Fruit fly (Drosophila melanogaster): ENCODE data around the gene CG4287.
A peak's percentile ranks its signal among the peaks of the same experiment; 100 is the strongest.

The CG4287 gene

dm6 chr3R:15919367-15920228 is 44.1 kb downstream of the CG4287 start (continued):
- 0 out of 2 replicates have a peak, but pooled peaks have one; percentile 11 for TF ChIP-seq Rx (GFP tag; IDR thresholded peaks at IDR 0.05)
- TF ChIP-seq her (GFP tag; optimal IDR thresholded peaks at IDR 0.05) = no peak
- no peak for TF ChIP-seq scrt (GFP tag; optimal IDR thresholded peaks at IDR 0.05)
- TF ChIP-seq ham (GFP tag; IDR thresholded peaks at IDR 0.05) = no peak
- no peak for TF ChIP-seq CG17802 (tag; optimal IDR thresholded peaks at IDR 0.05)
- peak; percentile 11 for TF ChIP-seq ATbp (GFP tag; optimal IDR thresholded peaks at IDR 0.05)
- TF ChIP-seq cato (GFP tag; optimal IDR thresholded peaks at IDR 0.05; ENCODE audit: borderline replicate concordance) = no peak
- TF ChIP-seq CG9876 (GFP tag; optimal IDR thresholded peaks at IDR 0.05) = no peak
- no peak for TF ChIP-seq gsb (GFP tag; IDR thresholded peaks at IDR 0.05)
- TF ChIP-seq luna (GFP tag; optimal IDR thresholded peaks at IDR 0.05) = no peak
- TF ChIP-seq CG11723 (GFP tag; optimal IDR thresholded peaks at IDR 0.05) = no peak
- no peak for TF ChIP-seq gce (GFP tag; IDR thresholded peaks at IDR 0.05)
- no peak for TF ChIP-seq Blimp-1 (GFP tag; optimal IDR thresholded peaks at IDR 0.05)
- TF ChIP-seq crp (GFP tag; optimal IDR thresholded peaks at IDR 0.05) = no peak
- no peak for TF ChIP-seq tap (tag; optimal IDR thresholded peaks at IDR 0.05)
- TF ChIP-seq CG10543 (GFP tag; optimal IDR thresholded peaks at IDR 0.05) = no peak
- TF ChIP-seq CG1603 (tag; optimal IDR thresholded peaks at IDR 0.05) = no peak
- TF ChIP-seq CG12769 (tag; optimal IDR thresholded peaks at IDR 0.05) = peak; percentile 86
- no peak for TF ChIP-seq lmd (GFP tag; IDR thresholded peaks at IDR 0.05)
- peak; percentile 88 for TF ChIP-seq pros (GFP tag; optimal IDR thresholded peaks at IDR 0.05)
- no peak for TF ChIP-seq CG17359 (tag; optimal IDR thresholded peaks at IDR 0.05)
- TF ChIP-seq Drgx (GFP tag; IDR thresholded peaks at IDR 0.05) = peak; percentile 96
- no peak for TF ChIP-seq CG7839 (tag; optimal IDR thresholded peaks at IDR 0.05)
- no peak for TF ChIP-seq CG4404 (GFP tag; IDR thresholded peaks at IDR 0.05)
- TF ChIP-seq ems (GFP tag; optimal IDR thresholded peaks at IDR 0.05) = no peak
- no peak for TF ChIP-seq trh (GFP tag; optimal IDR thresholded peaks at IDR 0.05)
- no peak for TF ChIP-seq CG11085 (GFP tag; IDR thresholded peaks at IDR 0.05)
- TF ChIP-seq Abd-B (GFP tag; optimal IDR thresholded peaks at IDR 0.05) = no peak
- no peak for TF ChIP-seq sna (GFP tag; IDR thresholded peaks at IDR 0.05; ENCODE audit: partially characterized antibody)
- TF ChIP-seq pho (GFP tag; optimal IDR thresholded peaks at IDR 0.05) = no peak
- TF ChIP-seq CG8924 (tag; optimal IDR thresholded peaks at IDR 0.05) = no peak
- TF ChIP-seq CG15514 (GFP tag; optimal IDR thresholded peaks at IDR 0.05) = no peak
- no peak for TF ChIP-seq CG15696 (tag; optimal IDR thresholded peaks at IDR 0.05)
- TF ChIP-seq ranshi (GFP tag; IDR thresholded peaks at IDR 0.05) = no peak
- no peak for TF ChIP-seq jigr1 (GFP tag; IDR thresholded peaks at IDR 0.05)
- TF ChIP-seq CG13894 (tag; optimal IDR thresholded peaks at IDR 0.05) = no peak
- TF ChIP-seq CG15601 (tag; optimal IDR thresholded peaks at IDR 0.05) = no peak
- TF ChIP-seq CG10979 (tag; optimal IDR thresholded peaks at IDR 0.05) = peak; percentile 49
- no peak for TF ChIP-seq CG10321 (GFP tag; IDR thresholded peaks at IDR 0.05)
- no peak for TF ChIP-seq Oaz (GFP tag; IDR thresholded peaks at IDR 0.05)
- no peak for TF ChIP-seq tx (GFP tag; optimal IDR thresholded peaks at IDR 0.05)
- TF ChIP-seq ato (GFP tag; IDR thresholded peaks at IDR 0.05; ENCODE audit: partially characterized antibody) = no peak
- no peak for TF ChIP-seq bab2 (GFP tag; optimal IDR thresholded peaks at IDR 0.05)
- peak; percentile 43 for TF ChIP-seq CG5180 (GFP tag; optimal IDR thresholded peaks at IDR 0.05)
- no peak for TF ChIP-seq klu (GFP tag; IDR thresholded peaks at IDR 0.05)
- no peak for TF ChIP-seq CG6683 (GFP tag; optimal IDR thresholded peaks at IDR 0.05)
- no peak for TF ChIP-seq hkb (optimal IDR thresholded peaks at IDR 0.05)
- no peak for TF ChIP-seq hkb (GFP tag; IDR thresholded peaks at IDR 0.05)
- peak; percentile 55 for TF ChIP-seq nom (GFP tag; optimal IDR thresholded peaks at IDR 0.05)
